Worm (Caenorhabditis elegans) whole organism, mixed stage, embryonic: ENCODE results near the gene ugt-21.

ENCODE experiments used
- M03D4.4 ChIP-seq: sonication (generic microtip); optimal IDR thresholded peaks from 2 replicates; lab custom pipeline; 2017; ENCODE audit warnings: mild to moderate bottlenecking, missing genetic modification characterization, missing compliant biosample characterization
- bed-3 ChIP-seq: fragments of 200-800 bp; sonication (Bioruptor generic); optimal IDR thresholded peaks from 3 replicates; lab custom pipeline; 2018; ENCODE audit warnings: mild to moderate bottlenecking, missing genetic modification characterization, moderate library complexity, missing compliant biosample characterization
- blmp-1 ChIP-seq: fragments of 150-350 bp; optimal IDR thresholded peaks from 2 replicates; lab custom pipeline; 2014; ENCODE audit warnings: missing biosample characterization, missing genetic modification characterization
- ceh-39 ChIP-seq: fragments of 150-350 bp; optimal IDR thresholded peaks from 2 replicates; lab custom pipeline; 2014; ENCODE audit warnings: missing biosample characterization, missing genetic modification characterization
- ceh-43 ChIP-seq: fragments of 200-800 bp; sonication (Bioruptor generic); optimal IDR thresholded peaks from 2 replicates; lab custom pipeline; 2018; ENCODE audit warnings: mild to moderate bottlenecking, missing genetic modification characterization, moderate library complexity, missing compliant biosample characterization
- ceh-83 ChIP-seq: fragments of 200-800 bp; sonication (Bioruptor generic); optimal IDR thresholded peaks from 2 replicates; lab custom pipeline; 2018; ENCODE audit warnings: mild to moderate bottlenecking, missing genetic modification characterization, missing compliant biosample characterization
- cnd-1 ChIP-seq: fragments of 200-800 bp; sonication (Bioruptor generic); optimal IDR thresholded peaks from 2 replicates; lab custom pipeline; 2018; ENCODE audit warnings: mild to moderate bottlenecking, missing genetic modification characterization, missing compliant biosample characterization
- drap-1 ChIP-seq: fragments of 200-800 bp; sonication (Bioruptor generic); optimal IDR thresholded peaks from 3 replicates; lab custom pipeline; 2018; ENCODE audit warnings: mild to moderate bottlenecking, missing genetic modification characterization, missing compliant biosample characterization
- elt-3 ChIP-seq: fragments of 150-350 bp; optimal IDR thresholded peaks from 2 replicates; lab custom pipeline; 2014; ENCODE audit warnings: missing biosample characterization, missing genetic modification characterization
- flh-1 ChIP-seq: fragments of 200-800 bp; sonication (Bioruptor generic); optimal IDR thresholded peaks from 2 replicates; lab custom pipeline; 2018; ENCODE audit warnings: mild to moderate bottlenecking, missing genetic modification characterization, moderate library complexity, missing compliant biosample characterization
- ham-2 ChIP-seq: fragments of 200-800 bp; sonication (Bioruptor generic); optimal IDR thresholded peaks from 2 replicates; lab custom pipeline; 2018; ENCODE audit warnings: mild to moderate bottlenecking, missing genetic modification characterization, missing compliant biosample characterization
- hlh-1 ChIP-seq: fragments of 150-350 bp; optimal IDR thresholded peaks from 2 replicates; lab custom pipeline; 2014; ENCODE audit warnings: missing biosample characterization, missing genetic modification reagents, missing genetic modification characterization
- lin-13 ChIP-seq: fragments of 150-350 bp; optimal IDR thresholded peaks from 2 replicates; lab custom pipeline; 2014; ENCODE audit warnings: missing biosample characterization, missing genetic modification characterization
- lin-32 ChIP-seq: fragments of 200-800 bp; sonication (Bioruptor generic); optimal IDR thresholded peaks from 2 replicates; lab custom pipeline; 2018; ENCODE audit warnings: mild to moderate bottlenecking, missing genetic modification characterization, missing compliant biosample characterization
- lsy-2 ChIP-seq: fragments of 150-350 bp; optimal IDR thresholded peaks from 2 replicates; lab custom pipeline; 2014; ENCODE audit warnings: missing biosample characterization, missing genetic modification characterization
- mab-5 ChIP-seq: fragments of 150-350 bp; optimal IDR thresholded peaks from 2 replicates; lab custom pipeline; 2014; ENCODE audit warnings: missing biosample characterization, missing genetic modification characterization
- mep-1 ChIP-seq: fragments of 150-350 bp; optimal IDR thresholded peaks from 2 replicates; lab custom pipeline; 2017; ENCODE audit warnings: missing biosample characterization, missing genetic modification reagents, missing genetic modification characterization, inconsistent platforms
- mls-2 ChIP-seq: sonication (generic microtip); optimal IDR thresholded peaks from 2 replicates; lab custom pipeline; 2016; ENCODE audit warnings: mild to moderate bottlenecking, missing genetic modification characterization, moderate library complexity, missing compliant biosample characterization
- nhr-12 ChIP-seq: fragments of 150-350 bp; optimal IDR thresholded peaks from 2 replicates; lab custom pipeline; 2014; ENCODE audit warnings: missing biosample characterization, missing genetic modification characterization
- nhr-2 ChIP-seq: fragments of 150-350 bp; optimal IDR thresholded peaks from 2 replicates; lab custom pipeline; 2014; ENCODE audit warnings: missing biosample characterization, missing genetic modification characterization
- nhr-237 ChIP-seq: fragments of 150-350 bp; optimal IDR thresholded peaks from 2 replicates; lab custom pipeline; 2014; ENCODE audit warnings: missing biosample characterization, missing genetic modification characterization
- nhr-28 ChIP-seq: fragments of 150-350 bp; optimal IDR thresholded peaks from 2 replicates; lab custom pipeline; 2014; ENCODE audit warnings: missing biosample characterization, missing genetic modification characterization
- nhr-76 ChIP-seq: sonication (generic microtip); optimal IDR thresholded peaks from 2 replicates; lab custom pipeline; 2017; ENCODE audit warnings: missing biosample characterization, missing genetic modification characterization
- snpc-4 ChIP-seq: fragments of 150-350 bp; optimal IDR thresholded peaks from 2 replicates; lab custom pipeline; 2014; ENCODE audit warnings: missing biosample characterization, missing genetic modification characterization
- sptf-1 ChIP-seq: sonication (generic microtip); optimal IDR thresholded peaks from 2 replicates; lab custom pipeline; 2017; ENCODE audit warnings: mild to moderate bottlenecking, missing genetic modification characterization, moderate library complexity, missing compliant biosample characterization
- tbx-8 ChIP-seq: fragments of 200-800 bp; sonication (Bioruptor generic); optimal IDR thresholded peaks from 2 replicates; lab custom pipeline; 2018; ENCODE audit warnings: mild to moderate bottlenecking, missing genetic modification characterization, moderate library complexity, missing compliant biosample characterization
- unc-120 ChIP-seq: sonication (generic microtip); optimal IDR thresholded peaks from 2 replicates; lab custom pipeline; 2017; ENCODE audit warnings: missing genetic modification characterization, missing compliant biosample characterization; ENCODE audit not compliant: poor library complexity, severe bottlenecking
- unc-39 ChIP-seq: fragments of 150-350 bp; optimal IDR thresholded peaks from 2 replicates; lab custom pipeline; 2014; ENCODE audit warnings: missing biosample characterization, missing genetic modification characterization
- unc-62 ChIP-seq: fragments of 150-350 bp; optimal IDR thresholded peaks from 2 replicates; lab custom pipeline; 2014; ENCODE audit warnings: missing biosample characterization, missing genetic modification reagents, missing genetic modification characterization
- zip-8 ChIP-seq: fragments of 150-350 bp; optimal IDR thresholded peaks from 2 replicates; lab custom pipeline; 2014; ENCODE audit warnings: missing biosample characterization, missing genetic modification characterization
- ztf-11 ChIP-seq: fragments of 150-350 bp; optimal IDR thresholded peaks from 2 replicates; lab custom pipeline; 2014; ENCODE audit warnings: missing biosample characterization, missing genetic modification characterization

ugt-21 gene

ce11 chrIV:9485040-9485439 is 15.1 kb upstream of the ugt-21 start, which contains the start of gene gadr-2:
gadr-2 (minus strand) TSS chrIV:9485140.
- no peak for TF ChIP-seq hlh-1 (tag; lab: Kevin White, UChicago)
- no peak for TF ChIP-seq M03D4.4 (tag; lab: Kevin White, UChicago)
- no peak for TF ChIP-seq zip-8
- TF ChIP-seq mep-1 (tag; lab: Kevin White, UChicago), result no peak
- no peak for TF ChIP-seq unc-120 (tag; lab: Kevin White, UChicago)
- no peak for TF ChIP-seq snpc-4 (tag; lab: Kevin White, UChicago)
- TF ChIP-seq, all 35 proteins: peak for 0

DNA sequence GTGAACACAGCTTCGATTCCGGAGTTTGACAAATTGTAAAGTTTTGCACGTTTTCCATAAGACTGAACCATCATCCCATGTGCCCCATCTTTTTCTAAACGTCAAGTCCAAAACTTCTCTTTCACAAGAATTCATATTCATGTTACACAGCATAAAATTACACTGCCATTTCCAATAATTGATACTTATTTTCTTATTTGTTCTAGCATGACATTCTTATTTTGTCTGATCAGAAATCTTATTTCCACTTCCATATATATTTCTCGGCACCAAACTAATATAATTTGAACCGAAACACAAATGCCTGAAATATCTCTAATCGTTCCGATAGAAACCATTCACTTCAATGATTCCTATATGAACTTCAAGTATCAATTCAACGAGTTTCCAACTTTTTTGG is 14.1 kb upstream of the ugt-21 start, which contains the start of gene sru-2:
Gene sru-2, plus strand, starts transcription at position 301 of the 400 bp plus-strand sequence.
- no peak for TF ChIP-seq mls-2 (tag; lab: Kevin White, UChicago)
- TF ChIP-seq blmp-1 (tag; lab: Kevin White, UChicago), result no peak
- TF ChIP-seq ceh-39, result no peak
- no peak for TF ChIP-seq nhr-12 (tag; lab: Kevin White, UChicago)
- TF ChIP-seq sptf-1 (tag; lab: Kevin White, UChicago), result no peak
- no peak for TF ChIP-seq unc-62 (GFP tag; lab: Kevin White, UChicago)
- no peak for TF ChIP-seq ham-2
- TF ChIP-seq ztf-11 (tag; lab: Kevin White, UChicago), result no peak
- TF ChIP-seq hlh-1 (tag; lab: Kevin White, UChicago), result no peak
- no peak for TF ChIP-seq elt-3
- TF ChIP-seq lin-13 (tag; lab: Kevin White, UChicago), result no peak
- TF ChIP-seq cnd-1 (tag; lab: Kevin White, UChicago), result no peak
- TF ChIP-seq bed-3 (GFP tag; lab: Kevin White, UChicago), result no peak
- no peak for TF ChIP-seq unc-39
- TF ChIP-seq lin-32 (GFP tag; lab: Kevin White, UChicago), result no peak
- no peak for TF ChIP-seq lsy-2 (tag; lab: Kevin White, UChicago)
- no peak for TF ChIP-seq nhr-2 (tag; lab: Kevin White, UChicago)
- TF ChIP-seq, all 35 proteins: peak for 0

- no peak for TF ChIP-seq mls-2 (tag; lab: Kevin White, UChicago)
- TF ChIP-seq unc-62 (GFP tag; lab: Kevin White, UChicago), result no peak
- TF ChIP-seq mab-5, result no peak
- no peak for TF ChIP-seq drap-1 (GFP tag; lab: Kevin White, UChicago)
- TF ChIP-seq nhr-2 (tag; lab: Kevin White, UChicago), result no peak
- TF ChIP-seq lsy-2 (tag; lab: Kevin White, UChicago), result no peak
- TF ChIP-seq flh-1, result no peak
- TF ChIP-seq ceh-83 (GFP tag; lab: Kevin White, UChicago), result no peak
- TF ChIP-seq tbx-8 (GFP tag; lab: Kevin White, UChicago), result no peak
- no peak for TF ChIP-seq nhr-28 (tag; lab: Kevin White, UChicago)
- no peak for TF ChIP-seq ceh-43 (GFP tag; lab: Kevin White, UChicago)
- TF ChIP-seq sptf-1 (tag; lab: Kevin White, UChicago), result no peak
- no peak for TF ChIP-seq nhr-76 (tag; lab: Kevin White, UChicago)
- no peak for TF ChIP-seq cnd-1 (tag; lab: Kevin White, UChicago)
- no peak for TF ChIP-seq mep-1 (tag; lab: Kevin White, UChicago)
- TF ChIP-seq unc-120 (tag; lab: Kevin White, UChicago), result no peak
These were observed 13.3 kb upstream of the ugt-21 start for ce11 chrIV:9486779-9487178.

- TF ChIP-seq nhr-12 (tag; lab: Kevin White, UChicago), result no peak
These were observed 11.8 kb upstream of the ugt-21 start, which contains the start of gene sru-1 for ce11 chrIV:9488315-9488714. sru-1 (plus strand) TSS chrIV:9488615.

DNA sequence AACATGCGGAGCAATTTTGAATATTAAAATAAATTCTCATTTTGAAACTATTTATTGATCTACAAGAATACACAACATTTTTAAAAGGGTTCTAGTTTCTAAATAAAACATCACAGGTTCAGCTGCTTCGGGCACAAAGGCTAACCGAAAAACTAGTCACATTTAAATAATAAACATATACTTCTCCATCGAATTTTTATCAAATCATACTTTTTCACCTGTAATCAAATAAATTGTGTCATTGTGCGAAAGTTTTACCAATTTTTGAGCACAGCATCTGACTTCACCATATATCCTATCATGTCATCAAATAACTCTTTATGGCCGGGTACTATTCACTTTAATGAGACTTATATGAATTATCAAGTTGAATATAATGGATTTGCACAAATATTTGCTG is 9.8 kb upstream of the ugt-21 start, which contains the start of gene sru-6:
Gene sru-6, plus strand, starts transcription at position 301 of the 400 bp plus-strand sequence.
- no peak for TF ChIP-seq snpc-4 (tag; lab: Kevin White, UChicago)

DNA sequence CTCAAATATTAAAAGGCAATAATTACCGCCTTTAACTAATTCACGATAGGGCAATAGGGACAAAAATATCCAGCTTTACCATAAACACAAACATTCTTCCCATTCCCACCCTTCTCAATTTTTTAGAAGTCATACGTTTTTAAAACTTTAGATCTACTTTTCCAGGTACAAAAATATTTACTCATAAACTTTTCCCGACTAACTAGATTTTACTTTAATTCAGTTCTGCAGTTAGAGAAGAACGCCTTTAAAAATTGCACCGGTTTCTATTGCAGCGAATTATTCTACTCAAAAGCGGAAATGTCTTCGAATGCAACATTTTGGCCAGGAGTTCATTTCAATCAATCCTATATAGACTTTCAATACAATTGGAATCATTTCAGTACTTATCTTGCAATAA is 3.8 kb upstream of the ugt-21 start, which contains the start of gene sru-3:
Gene sru-3, plus strand, starts transcription at position 301 of the 400 bp plus-strand sequence.
- no peak for TF ChIP-seq M03D4.4 (tag; lab: Kevin White, UChicago)
- no peak for TF ChIP-seq lin-13 (tag; lab: Kevin White, UChicago)
- TF ChIP-seq mls-2 (tag; lab: Kevin White, UChicago), result no peak
- TF ChIP-seq hlh-1 (tag; lab: Kevin White, UChicago), result no peak
- no peak for TF ChIP-seq unc-120 (tag; lab: Kevin White, UChicago)
- TF ChIP-seq unc-39, result no peak
- no peak for TF ChIP-seq cnd-1 (tag; lab: Kevin White, UChicago)
- TF ChIP-seq nhr-237 (tag; lab: Kevin White, UChicago), result no peak
- no peak for TF ChIP-seq zip-8
- no peak for TF ChIP-seq lsy-2 (tag; lab: Kevin White, UChicago)
- TF ChIP-seq mep-1 (tag; lab: Kevin White, UChicago), result no peak
- TF ChIP-seq blmp-1 (tag; lab: Kevin White, UChicago), result no peak
- TF ChIP-seq lin-32 (GFP tag; lab: Kevin White, UChicago), result no peak
